Worm (Caenorhabditis elegans) whole organism, mixed stage, embryonic: ENCODE results near the gene C16B8.3.

Experiments used
- M03D4.4 ChIP-seq: sonication (generic microtip); optimal IDR thresholded peaks from 2 replicates; lab custom pipeline; 2017; ENCODE audit warnings: mild to moderate bottlenecking, missing genetic modification characterization, missing compliant biosample characterization
- bed-3 ChIP-seq: fragments of 200-800 bp; sonication (Bioruptor generic); optimal IDR thresholded peaks from 3 replicates; lab custom pipeline; 2018; ENCODE audit warnings: mild to moderate bottlenecking, missing genetic modification characterization, moderate library complexity, missing compliant biosample characterization
- blmp-1 ChIP-seq: fragments of 150-350 bp; optimal IDR thresholded peaks from 2 replicates; lab custom pipeline; 2014; ENCODE audit warnings: missing biosample characterization, missing genetic modification characterization
- ceh-39 ChIP-seq: fragments of 150-350 bp; optimal IDR thresholded peaks from 2 replicates; lab custom pipeline; 2014; ENCODE audit warnings: missing biosample characterization, missing genetic modification characterization
- ceh-43 ChIP-seq: fragments of 200-800 bp; sonication (Bioruptor generic); optimal IDR thresholded peaks from 2 replicates; lab custom pipeline; 2018; ENCODE audit warnings: mild to moderate bottlenecking, missing genetic modification characterization, moderate library complexity, missing compliant biosample characterization
- ceh-83 ChIP-seq: fragments of 200-800 bp; sonication (Bioruptor generic); optimal IDR thresholded peaks from 2 replicates; lab custom pipeline; 2018; ENCODE audit warnings: mild to moderate bottlenecking, missing genetic modification characterization, missing compliant biosample characterization
- ces-1 ChIP-seq: fragments of 150-350 bp; optimal IDR thresholded peaks from 2 replicates; lab custom pipeline; 2014; ENCODE audit warnings: missing biosample characterization, missing genetic modification reagents, missing genetic modification characterization
- cnd-1 ChIP-seq: fragments of 200-800 bp; sonication (Bioruptor generic); optimal IDR thresholded peaks from 2 replicates; lab custom pipeline; 2018; ENCODE audit warnings: mild to moderate bottlenecking, missing genetic modification characterization, missing compliant biosample characterization
- drap-1 ChIP-seq: fragments of 200-800 bp; sonication (Bioruptor generic); optimal IDR thresholded peaks from 3 replicates; lab custom pipeline; 2018; ENCODE audit warnings: mild to moderate bottlenecking, missing genetic modification characterization, missing compliant biosample characterization
- elt-1 ChIP-seq: sonication (generic microtip); optimal IDR thresholded peaks from 2 replicates; lab custom pipeline; 2017; ENCODE audit warnings: missing genetic modification characterization, mild to moderate bottlenecking, missing compliant biosample characterization, antibody characterized with exemption, moderate library complexity, borderline replicate concordance; ENCODE audit not compliant: insufficient read depth
- elt-3 ChIP-seq: fragments of 150-350 bp; optimal IDR thresholded peaks from 2 replicates; lab custom pipeline; 2014; ENCODE audit warnings: missing biosample characterization, missing genetic modification characterization
- flh-1 ChIP-seq: fragments of 200-800 bp; sonication (Bioruptor generic); optimal IDR thresholded peaks from 2 replicates; lab custom pipeline; 2018; ENCODE audit warnings: mild to moderate bottlenecking, missing genetic modification characterization, moderate library complexity, missing compliant biosample characterization
- ham-2 ChIP-seq: fragments of 200-800 bp; sonication (Bioruptor generic); optimal IDR thresholded peaks from 2 replicates; lab custom pipeline; 2018; ENCODE audit warnings: mild to moderate bottlenecking, missing genetic modification characterization, missing compliant biosample characterization
- hlh-1 ChIP-seq: fragments of 150-350 bp; optimal IDR thresholded peaks from 2 replicates; lab custom pipeline; 2014; ENCODE audit warnings: missing biosample characterization, missing genetic modification reagents, missing genetic modification characterization
- lin-13 ChIP-seq: fragments of 150-350 bp; optimal IDR thresholded peaks from 2 replicates; lab custom pipeline; 2014; ENCODE audit warnings: missing biosample characterization, missing genetic modification characterization
- lin-32 ChIP-seq: fragments of 200-800 bp; sonication (Bioruptor generic); optimal IDR thresholded peaks from 2 replicates; lab custom pipeline; 2018; ENCODE audit warnings: mild to moderate bottlenecking, missing genetic modification characterization, missing compliant biosample characterization
- lsy-2 ChIP-seq: fragments of 150-350 bp; optimal IDR thresholded peaks from 2 replicates; lab custom pipeline; 2014; ENCODE audit warnings: missing biosample characterization, missing genetic modification characterization
- mab-5 ChIP-seq: fragments of 150-350 bp; optimal IDR thresholded peaks from 2 replicates; lab custom pipeline; 2014; ENCODE audit warnings: missing biosample characterization, missing genetic modification characterization
- mep-1 ChIP-seq: fragments of 150-350 bp; optimal IDR thresholded peaks from 2 replicates; lab custom pipeline; 2017; ENCODE audit warnings: missing biosample characterization, missing genetic modification reagents, missing genetic modification characterization, inconsistent platforms
- mls-2 ChIP-seq: sonication (generic microtip); optimal IDR thresholded peaks from 2 replicates; lab custom pipeline; 2016; ENCODE audit warnings: mild to moderate bottlenecking, missing genetic modification characterization, moderate library complexity, missing compliant biosample characterization
- nhr-2 ChIP-seq: fragments of 150-350 bp; optimal IDR thresholded peaks from 2 replicates; lab custom pipeline; 2014; ENCODE audit warnings: missing biosample characterization, missing genetic modification characterization
- nhr-76 ChIP-seq: sonication (generic microtip); optimal IDR thresholded peaks from 2 replicates; lab custom pipeline; 2017; ENCODE audit warnings: missing biosample characterization, missing genetic modification characterization
- pha-4 ChIP-seq: fragments of 150-350 bp; optimal IDR thresholded peaks from 2 replicates; lab custom pipeline; 2018; ENCODE audit warnings: missing biosample characterization, missing genetic modification reagents, missing genetic modification characterization
- sem-2 ChIP-seq: fragments of 200-800 bp; sonication (Bioruptor generic); optimal IDR thresholded peaks from 2 replicates; lab custom pipeline; 2018; ENCODE audit warnings: mild to moderate bottlenecking, missing genetic modification characterization, missing compliant biosample characterization
- snpc-4 ChIP-seq: fragments of 150-350 bp; optimal IDR thresholded peaks from 2 replicates; lab custom pipeline; 2014; ENCODE audit warnings: missing biosample characterization, missing genetic modification characterization
- sptf-1 ChIP-seq: sonication (generic microtip); optimal IDR thresholded peaks from 2 replicates; lab custom pipeline; 2017; ENCODE audit warnings: mild to moderate bottlenecking, missing genetic modification characterization, moderate library complexity, missing compliant biosample characterization
- tbx-8 ChIP-seq: fragments of 200-800 bp; sonication (Bioruptor generic); optimal IDR thresholded peaks from 2 replicates; lab custom pipeline; 2018; ENCODE audit warnings: mild to moderate bottlenecking, missing genetic modification characterization, moderate library complexity, missing compliant biosample characterization
- unc-120 ChIP-seq: sonication (generic microtip); optimal IDR thresholded peaks from 2 replicates; lab custom pipeline; 2017; ENCODE audit warnings: missing genetic modification characterization, missing compliant biosample characterization; ENCODE audit not compliant: poor library complexity, severe bottlenecking
- unc-39 ChIP-seq: fragments of 150-350 bp; optimal IDR thresholded peaks from 2 replicates; lab custom pipeline; 2014; ENCODE audit warnings: missing biosample characterization, missing genetic modification characterization
- unc-62 ChIP-seq: fragments of 150-350 bp; optimal IDR thresholded peaks from 2 replicates; lab custom pipeline; 2014; ENCODE audit warnings: missing biosample characterization, missing genetic modification reagents, missing genetic modification characterization
- zip-8 ChIP-seq: fragments of 150-350 bp; optimal IDR thresholded peaks from 2 replicates; lab custom pipeline; 2014; ENCODE audit warnings: missing biosample characterization, missing genetic modification characterization
- ztf-11 ChIP-seq: fragments of 150-350 bp; optimal IDR thresholded peaks from 2 replicates; lab custom pipeline; 2014; ENCODE audit warnings: missing biosample characterization, missing genetic modification characterization

The C16B8.3 gene

ce11 chrX:3968209-3968960 is at the start of gene C16B8.3:
C16B8.3 (minus strand) TSS chrX:3968634.
- TF ChIP-seq lin-13 (no peak), sptf-1 (tag; lab: Kevin White, UChicago) (no peak), lsy-2 (no peak), flh-1 (GFP tag; lab: Kevin White, UChicago) (no peak), pha-4 (tag; lab: Kevin White, UChicago) (no peak), ceh-83 (GFP tag; lab: Kevin White, UChicago) (no peak)

- TF ChIP-seq unc-120 (no peak), M03D4.4 (tag; lab: Kevin White, UChicago) (no peak), ceh-83 (GFP tag; lab: Kevin White, UChicago) (no peak), ceh-43 (GFP tag; lab: Kevin White, UChicago) (no peak), flh-1 (GFP tag; lab: Kevin White, UChicago) (no peak), sem-2 (GFP tag; lab: Kevin White, UChicago) (no peak), lin-13 (no peak), ceh-39 (tag; lab: Kevin White, UChicago) (no peak), zip-8 (no peak), blmp-1 (tag; lab: Kevin White, UChicago) (no peak), ztf-11 (tag; lab: Kevin White, UChicago) (no peak), elt-3 (tag; lab: Kevin White, UChicago) (no peak), cnd-1 (tag; lab: Kevin White, UChicago) (no peak), nhr-76 (no peak), nhr-2 (tag; lab: Kevin White, UChicago) (no peak)
- TF ChIP-seq, all 35 proteins: peak for 0
These were observed 49.3 kb upstream of the C16B8.3 start for ce11 chrX:4017576-4018309.

ce11 chrX:4016113-4016512 is 47.7 kb upstream of the C16B8.3 start, which contains the start of gene hrg-1:
hrg-1 (minus strand) TSS chrX:4016221.
- TF ChIP-seq ceh-83 (GFP tag; lab: Kevin White, UChicago) = no peak
- peak; percentile 27 for TF ChIP-seq pha-4 (tag; lab: Kevin White, UChicago)
- no peak for TF ChIP-seq M03D4.4 (tag; lab: Kevin White, UChicago)
- no peak for TF ChIP-seq nhr-76
- peak; percentile 13 for TF ChIP-seq drap-1 (GFP tag; lab: Kevin White, UChicago)
- peak; percentile 35 for TF ChIP-seq unc-120
- TF ChIP-seq blmp-1 (tag; lab: Kevin White, UChicago) = peak; percentile 2
- no peak for TF ChIP-seq mep-1 (tag; lab: Kevin White, UChicago)

- TF ChIP-seq elt-1 (tag; lab: Kevin White, UChicago) (no peak), tbx-8 (GFP tag; lab: Kevin White, UChicago) (no peak), mls-2 (no peak), unc-62 (GFP tag; lab: Kevin White, UChicago) (no peak), nhr-2 (tag; lab: Kevin White, UChicago) (no peak), ham-2 (GFP tag; lab: Kevin White, UChicago) (no peak), ztf-11 (tag; lab: Kevin White, UChicago) (no peak), unc-39 (tag; lab: Kevin White, UChicago) (no peak), ceh-43 (GFP tag; lab: Kevin White, UChicago) (no peak), pha-4 (tag; lab: Kevin White, UChicago) (no peak), unc-120 (no peak), ceh-39 (tag; lab: Kevin White, UChicago) (no peak), hlh-1 (tag; lab: Kevin White, UChicago) (no peak), sem-2 (GFP tag; lab: Kevin White, UChicago) (no peak), nhr-76 (no peak), lin-13 (no peak)
These were observed 43.5 kb upstream of the C16B8.3 start, which contains the start of gene mop-25.1 for ce11 chrX:4011919-4012318. mop-25.1 (plus strand) TSS chrX:4012219.

ce11 chrX:4010383-4010782 is 41.9 kb upstream of the C16B8.3 start:
- TF ChIP-seq nhr-2 (tag; lab: Kevin White, UChicago) (peak; percentile 73), cnd-1 (tag; lab: Kevin White, UChicago) (peak; percentile 35), hlh-1 (tag; lab: Kevin White, UChicago) (peak; percentile 54), mab-5 (no peak), ces-1 (GFP tag; lab: Kevin White, UChicago) (peak; percentile 65), ceh-39 (tag; lab: Kevin White, UChicago) (peak; percentile 27), bed-3 (GFP tag; lab: Kevin White, UChicago) (no peak), lin-32 (GFP tag; lab: Kevin White, UChicago) (peak; percentile 46), snpc-4 (tag; lab: Kevin White, UChicago) (no peak)
